Fruit fly (Drosophila melanogaster) whole organism, embryonic: ENCODE results near the gene AP-2mu.

ENCODE experiments used
- ATbp ChIP-seq: fragments of 200-800 bp; sonication (Bioruptor generic); optimal IDR thresholded peaks from 2 replicates; lab custom pipeline; 2017; ENCODE audit warnings: missing biosample characterization, mild to moderate bottlenecking, missing genetic modification characterization, missing genetic modification reagents
- CG13624 ChIP-seq: fragments of 200-800 bp; sonication (Bioruptor generic); optimal IDR thresholded peaks from 2 replicates; lab custom pipeline; 2016; ENCODE audit warnings: missing biosample characterization, missing genetic modification characterization
- CG15269 ChIP-seq: fragments of 200-800 bp; sonication (Bioruptor generic); optimal IDR thresholded peaks from 2 replicates; lab custom pipeline; 2018; ENCODE audit warnings: missing biosample characterization, mild to moderate bottlenecking, missing genetic modification characterization, moderate library complexity
- CG15514 ChIP-seq: fragments of 200-800 bp; sonication (Bioruptor generic); optimal IDR thresholded peaks from 3 replicates; lab custom pipeline; 2017; ENCODE audit warnings: missing biosample characterization, missing genetic modification characterization, mild to moderate bottlenecking, moderate library complexity, missing genetic modification reagents
- CG15696 ChIP-seq: fragments of 200-800 bp; sonication (Bioruptor generic); optimal IDR thresholded peaks from 2 replicates; lab custom pipeline; 2019; ENCODE audit warnings: missing biosample characterization, mild to moderate bottlenecking, missing genetic modification characterization, moderate library complexity
- CG1602 ChIP-seq: fragments of 200-800 bp; sonication (Bioruptor generic); optimal IDR thresholded peaks from 3 replicates; lab custom pipeline; 2016; ENCODE audit warnings: missing biosample characterization, missing genetic modification characterization
- CG1647 ChIP-seq: fragments of 200-800 bp; sonication (Bioruptor generic); optimal IDR thresholded peaks from 3 replicates; lab custom pipeline; 2016; ENCODE audit warnings: missing biosample characterization, missing genetic modification characterization
- CG17912 ChIP-seq: fragments of 200-800 bp; sonication (Bioruptor generic); optimal IDR thresholded peaks from 2 replicates; lab custom pipeline; 2018; ENCODE audit warnings: missing biosample characterization, mild to moderate bottlenecking, missing genetic modification characterization
- CG18599 ChIP-seq: fragments of 200-800 bp; sonication (Bioruptor generic); optimal IDR thresholded peaks from 3 replicates; lab custom pipeline; 2017; ENCODE audit warnings: missing biosample characterization, missing genetic modification characterization, mild to moderate bottlenecking, moderate library complexity, missing genetic modification reagents
- CG2120 ChIP-seq: fragments of 200-800 bp; sonication (Bioruptor generic); optimal IDR thresholded peaks from 3 replicates; lab custom pipeline; 2016; ENCODE audit warnings: missing biosample characterization, missing genetic modification characterization
- CG30403 ChIP-seq: fragments of 200-800 bp; sonication (Bioruptor generic); optimal IDR thresholded peaks from 3 replicates; lab custom pipeline; 2016; ENCODE audit warnings: missing biosample characterization, missing genetic modification characterization
- CG4617 ChIP-seq: fragments of 200-800 bp; sonication (Bioruptor generic); optimal IDR thresholded peaks from 3 replicates; lab custom pipeline; 2016; ENCODE audit warnings: missing biosample characterization, missing genetic modification characterization, borderline replicate concordance
- CG6254 ChIP-seq: fragments of 200-800 bp; sonication (Bioruptor generic); optimal IDR thresholded peaks from 3 replicates; lab custom pipeline; 2017; ENCODE audit warnings: mild to moderate bottlenecking, missing biosample characterization, missing genetic modification reagents, missing genetic modification characterization
- CG6689 ChIP-seq: fragments of 200-800 bp; sonication (Bioruptor generic); IDR thresholded peaks from 2 replicates; pipeline ENCODE4 v1.3.6; 2022; ENCODE audit warnings: missing biosample characterization, missing genetic modification characterization
- CG6854 ChIP-seq: fragments of 200-800 bp; sonication (Bioruptor generic); optimal IDR thresholded peaks from 3 replicates; lab custom pipeline; 2017; ENCODE audit warnings: missing biosample characterization, mild to moderate bottlenecking, missing genetic modification characterization
- CG8478 ChIP-seq: fragments of >200 bp; optimal IDR thresholded peaks from 2 replicates; lab custom pipeline; 2018
- CG9215 ChIP-seq: fragments of 200-800 bp; sonication (Bioruptor generic); IDR thresholded peaks from 2 replicates; pipeline ENCODE4 v1.3.6; 2022; ENCODE audit warnings: missing biosample characterization, missing genetic modification characterization
- Dip2 ChIP-seq: fragments of 200-800 bp; sonication (Bioruptor generic); IDR thresholded peaks from 2 replicates; pipeline ENCODE4 v1.3.6; 2022; ENCODE audit warnings: missing biosample characterization, missing genetic modification characterization
- Doc3 ChIP-seq: fragments of 200-800 bp; sonication (Bioruptor generic); IDR thresholded peaks from 3 replicates; pipeline ENCODE4 v1.3.6; 2022; ENCODE audit warnings: missing biosample characterization, missing genetic modification characterization; ENCODE audit not compliant: partially characterized antibody
- HmgZ ChIP-seq: fragments of 200-800 bp; sonication (Bioruptor generic); optimal IDR thresholded peaks from 2 replicates; lab custom pipeline; 2018; ENCODE audit warnings: missing biosample characterization, mild to moderate bottlenecking, missing genetic modification characterization
- Lpt ChIP-seq: fragments of >200 bp; optimal IDR thresholded peaks from 2 replicates; lab custom pipeline; 2018; ENCODE audit warnings: missing biosample characterization, missing genetic modification characterization
- Mes4 ChIP-seq: fragments of 200-800 bp; sonication (Bioruptor generic); optimal IDR thresholded peaks from 2 replicates; lab custom pipeline; 2016; ENCODE audit warnings: missing biosample characterization, missing genetic modification characterization
- NC2α ChIP-seq: fragments of 200-800 bp; sonication (Bioruptor generic); optimal IDR thresholded peaks from 2 replicates; lab custom pipeline; 2016; ENCODE audit warnings: missing biosample characterization, missing genetic modification characterization
- NC2β ChIP-seq: fragments of 200-800 bp; sonication (Bioruptor generic); optimal IDR thresholded peaks from 2 replicates; lab custom pipeline; 2016; ENCODE audit warnings: missing biosample characterization, missing genetic modification characterization
- Oaz ChIP-seq: fragments of 200-800 bp; sonication (Bioruptor generic); IDR thresholded peaks from 2 replicates; pipeline ENCODE4 v1.3.6; 2022; ENCODE audit warnings: missing biosample characterization, missing genetic modification characterization
- Rfx ChIP-seq: fragments of 200-800 bp; sonication (Bioruptor generic); IDR thresholded peaks from 2 replicates; pipeline ENCODE4 v1.3.6; 2022; ENCODE audit warnings: missing biosample characterization, missing genetic modification characterization
- ap ChIP-seq: fragments of 200-800 bp; sonication (Bioruptor generic); IDR thresholded peaks from 2 replicates; pipeline ENCODE4 v1.3.6; 2022; ENCODE audit warnings: missing biosample characterization, missing genetic modification characterization
- bcd ChIP-seq: fragments of 200-800 bp; sonication (Bioruptor generic); optimal IDR thresholded peaks from 2 replicates; lab custom pipeline; 2017; ENCODE audit warnings: missing biosample characterization, mild to moderate bottlenecking, missing genetic modification characterization
- cato ChIP-seq: fragments of 200-800 bp; sonication (Bioruptor generic); optimal IDR thresholded peaks from 2 replicates; lab custom pipeline; 2016; ENCODE audit warnings: missing biosample characterization, missing genetic modification characterization, borderline replicate concordance
- crp ChIP-seq, 2 experiments: fragments of 200-800 bp; sonication (Bioruptor generic); optimal IDR thresholded peaks; 2 replicates in 1 of 2; 3 replicates in 1 of 2; lab custom pipeline; 2017; ENCODE audit warnings: missing biosample characterization in 2 of 2, missing genetic modification characterization in 2 of 2, mild to moderate bottlenecking in 1 of 2, moderate library complexity in 1 of 2
- dmrt99B ChIP-seq: fragments of 200-800 bp; sonication (Bioruptor generic); optimal IDR thresholded peaks from 2 replicates; lab custom pipeline; 2018; ENCODE audit warnings: missing biosample characterization, mild to moderate bottlenecking, missing genetic modification characterization, moderate library complexity
- en ChIP-seq: fragments of 200-800 bp; sonication (Bioruptor generic); optimal IDR thresholded peaks from 2 replicates; lab custom pipeline; 2016; ENCODE audit warnings: missing biosample characterization, missing genetic modification characterization
- esg ChIP-seq: fragments of 200-800 bp; sonication (Bioruptor generic); conservative IDR thresholded peaks from 2 replicates; pipeline ENCODE4 v1.3.6; 2022; ENCODE audit warnings: missing biosample characterization, missing genetic modification characterization
- fd3F ChIP-seq: fragments of 200-800 bp; sonication (Bioruptor generic); optimal IDR thresholded peaks from 2 replicates; lab custom pipeline; 2018; ENCODE audit warnings: missing biosample characterization, mild to moderate bottlenecking, missing genetic modification characterization, moderate library complexity
- gcm2 ChIP-seq: fragments of 200-800 bp; sonication (Bioruptor generic); optimal IDR thresholded peaks from 2 replicates; lab custom pipeline; 2016; ENCODE audit warnings: missing biosample characterization, missing genetic modification characterization
- insv ChIP-seq, 2 experiments: fragments of 200-800 bp; sonication (Bioruptor generic); optimal IDR thresholded peaks; 3 replicates each; lab custom pipeline; 2016 to 2018; ENCODE audit warnings: missing biosample characterization in 2 of 2, missing genetic modification characterization in 2 of 2
- klu ChIP-seq: fragments of 200-800 bp; sonication (Bioruptor generic); IDR thresholded peaks from 2 replicates; pipeline ENCODE4 v1.3.6; 2022; ENCODE audit warnings: missing biosample characterization, missing genetic modification characterization
- lbe ChIP-seq: fragments of 200-800 bp; sonication (Bioruptor generic); optimal IDR thresholded peaks from 2 replicates; lab custom pipeline; 2016; ENCODE audit warnings: missing biosample characterization, mild to moderate bottlenecking, missing genetic modification characterization
- luna ChIP-seq: fragments of 200-800 bp; sonication (Bioruptor generic); optimal IDR thresholded peaks from 2 replicates; lab custom pipeline; 2016; ENCODE audit warnings: missing biosample characterization, missing genetic modification characterization
- mirr ChIP-seq: fragments of 200-800 bp; sonication (Bioruptor generic); optimal IDR thresholded peaks from 3 replicates; lab custom pipeline; 2018; ENCODE audit warnings: missing biosample characterization, mild to moderate bottlenecking, missing genetic modification characterization
- nau ChIP-seq: fragments of 200-800 bp; sonication (Bioruptor generic); optimal IDR thresholded peaks from 3 replicates; lab custom pipeline; 2017; ENCODE audit warnings: missing biosample characterization, mild to moderate bottlenecking, missing genetic modification characterization, missing genetic modification reagents
- oc ChIP-seq: fragments of 200-800 bp; sonication (Bioruptor generic); optimal IDR thresholded peaks from 2 replicates; lab custom pipeline; 2018; ENCODE audit warnings: missing biosample characterization, mild to moderate bottlenecking, missing genetic modification characterization, moderate library complexity
- onecut ChIP-seq: fragments of 200-800 bp; sonication (Bioruptor generic); IDR thresholded peaks from 2 replicates; pipeline ENCODE4 v1.3.6; 2022; ENCODE audit warnings: missing biosample characterization, missing genetic modification characterization
- phol ChIP-seq: fragments of 200-800 bp; sonication (Bioruptor generic); optimal IDR thresholded peaks from 3 replicates; lab custom pipeline; 2018; ENCODE audit warnings: missing biosample characterization, mild to moderate bottlenecking, missing genetic modification characterization, moderate library complexity
- repo ChIP-seq: fragments of 200-800 bp; sonication (Bioruptor generic); optimal IDR thresholded peaks from 2 replicates; lab custom pipeline; 2016; ENCODE audit warnings: missing biosample characterization, missing genetic modification characterization
- row ChIP-seq: fragments of 200-800 bp; sonication (Bioruptor generic); IDR thresholded peaks from 3 replicates; pipeline ENCODE4 v1.3.6; 2022; ENCODE audit warnings: missing biosample characterization, missing genetic modification characterization
- sens-2 ChIP-seq: fragments of 200-800 bp; sonication (Bioruptor generic); IDR thresholded peaks from 2 replicates; pipeline ENCODE4 v1.3.6; 2022; ENCODE audit warnings: missing biosample characterization, missing genetic modification characterization
- stwl ChIP-seq: fragments of 200-800 bp; sonication (Bioruptor generic); optimal IDR thresholded peaks from 3 replicates; lab custom pipeline; 2018; ENCODE audit warnings: missing biosample characterization, mild to moderate bottlenecking, missing genetic modification characterization, moderate library complexity
- sug ChIP-seq: fragments of 200-800 bp; optimal IDR thresholded peaks from 2 replicates; lab custom pipeline; 2019; ENCODE audit warnings: missing biosample characterization, mild to moderate bottlenecking, missing genetic modification characterization, moderate library complexity
- tio ChIP-seq: fragments of 200-800 bp; sonication (Bioruptor generic); optimal IDR thresholded peaks from 2 replicates; lab custom pipeline; 2017; ENCODE audit warnings: missing biosample characterization, missing genetic modification characterization, inconsistent platforms
- wdn ChIP-seq: fragments of 200-800 bp; sonication (Bioruptor generic); IDR thresholded peaks from 2 replicates; pipeline ENCODE4 v1.3.6; 2022; ENCODE audit warnings: missing biosample characterization, missing genetic modification characterization

Gene AP-2mu

DNA sequence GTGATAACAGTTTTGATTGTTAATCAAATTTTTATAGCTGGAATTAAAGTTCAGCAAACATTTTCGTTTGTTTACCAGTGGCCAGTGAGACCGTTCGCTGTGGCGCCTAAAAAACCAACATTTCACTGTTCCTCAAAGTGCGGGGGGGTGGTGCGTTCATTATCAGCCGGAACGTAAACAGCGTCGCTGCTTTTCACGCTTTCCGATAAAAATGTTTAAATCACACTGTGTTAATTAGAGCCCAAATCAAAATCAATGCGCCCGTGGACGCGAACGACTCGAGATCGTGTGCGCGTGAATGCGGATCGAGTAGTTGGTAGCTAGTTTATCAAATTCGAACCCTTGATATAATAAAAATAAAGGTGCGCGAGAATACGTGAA lies 14.4 kb upstream of the AP-2mu start, which contains the start of gene CG34376 (continued):
- TF ChIP-seq CG6254 (peak; percentile 17), Dip2 (no peak), insv (GFP tag; optimal IDR thresholded peaks at IDR 0.05; lab: Kevin White, UChicago) (peak in 1 of 2 experiments; percentile 39), cato (GFP tag; lab: Kevin White, UChicago) (no peak), NC2β (no peak), CG9215 (GFP tag; lab: Robert Waterston, UW) (0 out of 2 replicates have a peak, but pooled peaks have one; percentile 5), ATbp (GFP tag; lab: Kevin White, UChicago) (peak; percentile 25), CG1602 (GFP tag; lab: Kevin White, UChicago) (no peak), CG13624 (GFP tag; lab: Kevin White, UChicago) (no peak), CG4617 (GFP tag; lab: Kevin White, UChicago) (peak; percentile 4), CG6854 (GFP tag; lab: Kevin White, UChicago) (no peak), tio (GFP tag; lab: Kevin White, UChicago) (no peak), CG15696 (tag; lab: Kevin White, UChicago) (no peak), Oaz (no peak), Lpt (GFP tag; lab: Kevin White, UChicago) (no peak), CG2120 (no peak), CG1647 (peak; percentile 1), onecut (peak; percentile 50), row (GFP tag; lab: Robert Waterston, UW) (peak; percentile 57), Mes4 (GFP tag; lab: Kevin White, UChicago) (no peak), Rfx (GFP tag; lab: Robert Waterston, UW) (peak; percentile 62), gcm2 (GFP tag; lab: Kevin White, UChicago) (no peak), sug (tag; lab: Kevin White, UChicago) (peak; percentile 61), stwl (tag; lab: Kevin White, UChicago) (peak; percentile 64), oc (tag; lab: Kevin White, UChicago) (peak; percentile 21), crp (GFP tag; optimal IDR thresholded peaks at IDR 0.05; lab: Kevin White, UChicago) (peak in 1 of 2 experiments; percentile 66), CG17912 (GFP tag; lab: Kevin White, UChicago) (peak; percentile 60), esg (GFP tag; lab: Robert Waterston, UW) (0 out of 2 replicates have a peak, but pooled peaks have one; percentile 7), mirr (GFP tag; lab: Kevin White, UChicago) (peak; percentile 85), repo (GFP tag; lab: Kevin White, UChicago) (no peak), HmgZ (tag; lab: Kevin White, UChicago) (peak; percentile 39), lbe (GFP tag; lab: Kevin White, UChicago) (no peak), ap (GFP tag; lab: Robert Waterston, UW) (0 out of 2 replicates have a peak, but pooled peaks have one; percentile 35), nau (GFP tag; lab: Kevin White, UChicago) (peak; percentile 29), sens-2 (GFP tag; lab: Robert Waterston, UW) (peak; percentile 88), fd3F (GFP tag; lab: Kevin White, UChicago) (no peak), CG6689 (0 out of 2 replicates have a peak, but pooled peaks have one; percentile 15), wdn (GFP tag; lab: Robert Waterston, UW) (0 out of 2 replicates have a peak, but pooled peaks have one; percentile 39), NC2α (GFP tag; lab: Kevin White, UChicago) (no peak), Doc3 (GFP tag; lab: Robert Waterston, UW) (no peak), CG18599 (GFP tag; lab: Kevin White, UChicago) (peak; percentile 49), CG15269 (no peak), en (GFP tag; lab: Kevin White, UChicago) (no peak), CG8478 (lab: Kevin White, UChicago) (no peak), CG30403 (GFP tag; lab: Kevin White, UChicago) (peak; percentile 34), bcd (GFP tag; lab: Kevin White, UChicago) (peak; percentile 28), luna (no peak), dmrt99B (tag; lab: Kevin White, UChicago) (no peak), CG15514 (GFP tag; lab: Kevin White, UChicago) (peak; percentile 67), phol (tag; lab: Kevin White, UChicago) (peak; percentile 49), klu (GFP tag; lab: Robert Waterston, UW) (peak; percentile 34; the same call in 1 of the 2 replicates)
